Fruit fly (Drosophila melanogaster) whole organism, wandering third instar larva: ENCODE measurements around the gene CG17294.

Source experiments
- Abd-B ChIP-seq: fragments of >200 bp; optimal IDR thresholded peaks from 2 replicates; lab custom pipeline; 2017; ENCODE audit warnings: missing biosample characterization, missing genetic modification characterization
- CG32264 ChIP-seq: fragments of 200-800 bp; sonication (Bioruptor generic); optimal IDR thresholded peaks from 2 replicates; lab custom pipeline; 2016; ENCODE audit warnings: missing biosample characterization, missing genetic modification characterization
- Hr78 ChIP-seq: fragments of >200 bp; optimal IDR thresholded peaks from 2 replicates; lab custom pipeline; 2017; ENCODE audit warnings: missing biosample characterization, missing genetic modification characterization
- Mio ChIP-seq: sonication (Bioruptor generic); optimal IDR thresholded peaks from 2 replicates; lab custom pipeline; 2016; ENCODE audit warnings: missing biosample characterization, missing genetic modification characterization
- Myc ChIP-seq: fragments of >200 bp; optimal IDR thresholded peaks from 2 replicates; lab custom pipeline; 2017
- OdsH ChIP-seq: fragments of 200-800 bp; sonication (Bioruptor generic); optimal IDR thresholded peaks from 2 replicates; lab custom pipeline; 2016; ENCODE audit warnings: missing biosample characterization, mild to moderate bottlenecking, missing genetic modification characterization
- dl ChIP-seq, 2 experiments: fragments of 175-275, 200-275 bp in 1 of 2; fragments of 200-275 bp in 1 of 2; sonication (Bioruptor generic); optimal IDR thresholded peaks; lab custom pipeline; 2018; ENCODE audit warnings: mild to moderate bottlenecking in 2 of 2, missing biosample characterization in 2 of 2, missing genetic modification characterization in 2 of 2, moderate library complexity in 2 of 2; ENCODE audit not compliant: partially characterized antibody in 2 of 2, insufficient read depth in 1 of 2
- ey ChIP-seq: fragments of 200-800 bp; sonication (Bioruptor generic); optimal IDR thresholded peaks from 2 replicates; lab custom pipeline; 2016; ENCODE audit warnings: missing biosample characterization, missing genetic modification characterization
- fru ChIP-seq: fragments of 200-800 bp; sonication (Bioruptor generic); optimal IDR thresholded peaks from 3 replicates; lab custom pipeline; 2016; ENCODE audit warnings: missing biosample characterization, mild to moderate bottlenecking, missing genetic modification characterization
- pan ChIP-seq: fragments of >200 bp; optimal IDR thresholded peaks from 2 replicates; lab custom pipeline; 2017
- psq ChIP-seq: fragments of 200-800 bp; sonication (Bioruptor generic); optimal IDR thresholded peaks from 3 replicates; lab custom pipeline; 2017; ENCODE audit warnings: missing biosample characterization, mild to moderate bottlenecking, missing genetic modification characterization, moderate library complexity
- rgr ChIP-seq: fragments of 200-800 bp; sonication (Bioruptor generic); optimal IDR thresholded peaks from 3 replicates; lab custom pipeline; 2016; ENCODE audit warnings: missing biosample characterization, mild to moderate bottlenecking, missing genetic modification characterization

DNA sequence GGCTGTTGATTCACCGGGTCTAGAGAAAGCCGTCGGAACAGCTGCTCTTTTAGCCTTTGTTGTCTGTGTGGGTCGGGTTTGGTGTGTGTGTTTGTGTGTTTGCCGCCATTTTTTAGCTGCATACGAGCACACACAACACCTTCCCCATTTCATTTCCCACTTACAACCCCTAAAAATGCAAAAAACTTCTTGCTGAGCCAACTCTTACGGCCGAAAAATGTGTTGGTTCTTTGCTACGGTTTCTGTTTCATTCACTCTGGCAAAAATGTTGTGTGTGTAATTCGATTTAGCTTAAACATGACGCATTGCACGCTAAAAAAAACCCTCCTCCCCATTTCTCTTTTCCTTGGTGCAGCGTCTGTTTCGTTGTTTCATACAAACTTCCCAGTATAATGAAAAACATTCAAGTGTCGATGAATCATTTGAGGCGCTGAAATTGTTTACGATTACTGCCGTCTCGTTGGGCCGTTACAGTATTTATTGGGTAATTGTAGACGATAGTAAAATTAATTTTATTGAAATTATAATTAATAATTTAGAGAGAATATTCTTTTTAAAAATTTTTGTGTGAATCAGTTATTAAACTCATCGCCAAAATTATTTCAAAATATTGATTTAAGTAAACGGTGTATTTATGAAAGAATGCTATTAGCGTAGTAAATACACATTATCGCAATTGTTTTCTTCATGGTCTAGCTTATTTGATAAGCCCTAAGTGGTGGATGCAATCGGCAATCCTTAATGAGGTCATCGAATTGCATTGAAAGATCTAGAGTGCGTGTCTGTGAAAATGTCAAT, 49.3 kb downstream of the CG17294 start:
- no peak for TF ChIP-seq psq (GFP tag; lab: Kevin White, UChicago)
- TF ChIP-seq OdsH (GFP tag; lab: Kevin White, UChicago), result no peak
- no peak for TF ChIP-seq Mio
- TF ChIP-seq Myc (lab: Kevin White, UChicago), result no peak
- no peak for TF ChIP-seq rgr (GFP tag; lab: Kevin White, UChicago)
- no peak for TF ChIP-seq Abd-B (GFP tag; lab: Kevin White, UChicago)
- TF ChIP-seq ey (GFP tag; lab: Kevin White, UChicago), result no peak
- TF ChIP-seq pan (lab: Kevin White, UChicago), result no peak
- no peak for TF ChIP-seq fru (GFP tag; lab: Kevin White, UChicago)
- TF ChIP-seq Hr78 (GFP tag; lab: Kevin White, UChicago), result no peak
- TF ChIP-seq CG32264 (GFP tag; lab: Kevin White, UChicago), result no peak
- TF ChIP-seq dl (GFP tag; optimal IDR thresholded peaks at IDR 0.05; lab: Kevin White, UChicago; ENCODE audit: insufficient read depth in 1 of 2, partially characterized antibody in 2 of 2), result no peak
